Worm (Caenorhabditis elegans) whole organism, young adult: ENCODE measurements around the gene tcl-2.

Source experiments
- F33H1.4 ChIP-seq: fragments of 200-800 bp; sonication (Bioruptor generic); IDR thresholded peaks from 2 replicates; pipeline ENCODE4 v1.3.6; 2022; ENCODE audit warnings: missing genetic modification reagents, missing genetic modification characterization, missing compliant biosample characterization
- F49E8.2 ChIP-seq: sonication (generic microtip); optimal IDR thresholded peaks from 3 replicates; lab custom pipeline; 2017; ENCODE audit warnings: missing genetic modification characterization, mild to moderate bottlenecking, missing compliant biosample characterization, antibody characterized with exemption, moderate library complexity; ENCODE audit not compliant: insufficient read depth
- ama-1 ChIP-seq, 3 experiments: fragments of 150-350 bp in 1 of 3; sonication (generic microtip) in 2 of 3; optimal IDR thresholded peaks; 2 replicates each; lab custom pipeline; 2014 to 2018; ENCODE audit warnings: missing biosample characterization in 2 of 3, missing genetic modification characterization in 2 of 3, missing genetic modification reagents in 2 of 3
- attf-6 ChIP-seq: fragments of 200-800 bp; sonication (Bioruptor generic); IDR thresholded peaks from 2 replicates; pipeline ENCODE4 v1.3.6; 2022; ENCODE audit warnings: missing genetic modification reagents, missing genetic modification characterization, missing compliant biosample characterization
- let-526 ChIP-seq: fragments of 200-800 bp; sonication (Bioruptor generic); IDR thresholded peaks from 2 replicates; pipeline ENCODE4 v1.3.6; 2022; ENCODE audit warnings: missing genetic modification reagents, missing genetic modification characterization, missing compliant biosample characterization
- nhr-80 ChIP-seq: sonication (generic microtip); optimal IDR thresholded peaks from 2 replicates; lab custom pipeline; 2016; ENCODE audit warnings: missing genetic modification characterization, missing compliant biosample characterization
- repo-1 ChIP-seq: sonication (generic microtip); optimal IDR thresholded peaks from 2 replicates; lab custom pipeline; 2017; ENCODE audit warnings: mild to moderate bottlenecking, missing genetic modification characterization, missing compliant biosample characterization

- no peak for TF ChIP-seq F49E8.2
- TF ChIP-seq repo-1 (tag; lab: Kevin White, UChicago) = no peak
- no peak for TF ChIP-seq ama-1 (optimal IDR thresholded peaks at IDR 0.05; lab: Kevin White, UChicago)
- no peak for TF ChIP-seq ama-1 (GFP tag; optimal IDR thresholded peaks at IDR 0.05; lab: Kevin White, UChicago)
- TF ChIP-seq nhr-80 (tag; lab: Kevin White, UChicago) = no peak
- TF ChIP-seq let-526 (GFP tag; lab: Robert Waterston, UW) = no peak
- no peak for TF ChIP-seq attf-6
- no peak for TF ChIP-seq F33H1.4 (GFP tag; lab: Robert Waterston, UW)
These were observed 26.1 kb downstream of the tcl-2 start, which contains the start of gene coa-1 for ce11 chrIV:204998-205397.
